Worm (Caenorhabditis elegans) whole organism, mixed stage, embryonic: ENCODE results near the gene fbxb-61.

Experiments
- elt-3 ChIP-seq: fragments of 150-350 bp; optimal IDR thresholded peaks from 2 replicates; lab custom pipeline; 2014; ENCODE audit warnings: missing biosample characterization, missing genetic modification characterization
- nhr-12 ChIP-seq: fragments of 150-350 bp; optimal IDR thresholded peaks from 2 replicates; lab custom pipeline; 2014; ENCODE audit warnings: missing biosample characterization, missing genetic modification characterization
- nhr-237 ChIP-seq: fragments of 150-350 bp; optimal IDR thresholded peaks from 2 replicates; lab custom pipeline; 2014; ENCODE audit warnings: missing biosample characterization, missing genetic modification characterization
- pha-4 ChIP-seq: fragments of 150-350 bp; optimal IDR thresholded peaks from 2 replicates; lab custom pipeline; 2018; ENCODE audit warnings: missing biosample characterization, missing genetic modification reagents, missing genetic modification characterization
- sem-2 ChIP-seq: fragments of 200-800 bp; sonication (Bioruptor generic); optimal IDR thresholded peaks from 2 replicates; lab custom pipeline; 2018; ENCODE audit warnings: mild to moderate bottlenecking, missing genetic modification characterization, missing compliant biosample characterization
- sptf-1 ChIP-seq: sonication (generic microtip); optimal IDR thresholded peaks from 2 replicates; lab custom pipeline; 2017; ENCODE audit warnings: mild to moderate bottlenecking, missing genetic modification characterization, moderate library complexity, missing compliant biosample characterization
- unc-39 ChIP-seq: fragments of 150-350 bp; optimal IDR thresholded peaks from 2 replicates; lab custom pipeline; 2014; ENCODE audit warnings: missing biosample characterization, missing genetic modification characterization
- unc-62 ChIP-seq: fragments of 150-350 bp; optimal IDR thresholded peaks from 2 replicates; lab custom pipeline; 2014; ENCODE audit warnings: missing biosample characterization, missing genetic modification reagents, missing genetic modification characterization
- ztf-11 ChIP-seq: fragments of 150-350 bp; optimal IDR thresholded peaks from 2 replicates; lab custom pipeline; 2014; ENCODE audit warnings: missing biosample characterization, missing genetic modification characterization

DNA sequence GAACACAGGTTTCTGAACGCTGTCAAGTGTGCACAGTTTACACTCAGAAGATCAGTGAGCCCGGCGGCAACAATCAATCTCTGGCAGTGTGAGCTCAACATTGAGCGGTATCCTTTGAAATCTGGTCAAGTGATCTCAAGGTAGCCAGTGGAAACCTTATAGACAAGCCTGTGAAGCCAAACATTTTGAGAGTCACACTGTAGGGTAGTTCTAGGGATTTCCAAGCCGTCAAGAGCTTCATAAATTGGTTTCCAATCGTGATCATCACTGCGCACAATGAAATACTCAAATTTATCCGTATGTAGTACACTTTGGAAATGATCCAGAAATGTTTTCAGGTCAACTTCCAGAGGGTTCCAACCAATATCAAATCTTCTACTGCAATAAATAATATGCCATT, 3.0 kb downstream of the fbxb-61 start, which contains the start of gene F55C9.15:
- TF ChIP-seq nhr-12 (tag; lab: Kevin White, UChicago) (no peak), unc-39 (tag; lab: Kevin White, UChicago) (no peak), pha-4 (tag; lab: Kevin White, UChicago) (no peak), sptf-1 (tag; lab: Kevin White, UChicago) (no peak), nhr-237 (tag; lab: Kevin White, UChicago) (no peak), ztf-11 (no peak), elt-3 (tag; lab: Kevin White, UChicago) (no peak), unc-62 (GFP tag; lab: Kevin White, UChicago) (no peak), sem-2 (GFP tag; lab: Kevin White, UChicago) (no peak)
